Fruit fly (Drosophila melanogaster) whole organism, embryonic: ENCODE data around the gene CG15011.

Experiments used
- CG10147 ChIP-seq: fragments of 200-800 bp; sonication (Bioruptor generic); optimal IDR thresholded peaks from 2 replicates; lab custom pipeline; 2019; ENCODE audit warnings: missing biosample characterization, mild to moderate bottlenecking, missing genetic modification characterization, moderate library complexity
- CG10959 ChIP-seq: fragments of 200-800 bp; sonication (Bioruptor generic); IDR thresholded peaks from 2 replicates; pipeline ENCODE4 v1.3.6; 2022; ENCODE audit warnings: missing biosample characterization, missing genetic modification characterization
- CG11456 ChIP-seq: fragments of 200-800 bp; sonication (Bioruptor generic); IDR thresholded peaks from 3 replicates; pipeline ENCODE4 v1.3.6; 2022; ENCODE audit warnings: missing biosample characterization, missing genetic modification characterization
- CG13775 ChIP-seq: fragments of 200-800 bp; sonication (Bioruptor generic); optimal IDR thresholded peaks from 3 replicates; lab custom pipeline; 2017; ENCODE audit warnings: missing biosample characterization, mild to moderate bottlenecking, missing genetic modification characterization
- CG13894 ChIP-seq: fragments of 200-800 bp; sonication (Bioruptor generic); optimal IDR thresholded peaks from 3 replicates; lab custom pipeline; 2018; ENCODE audit warnings: missing biosample characterization, mild to moderate bottlenecking, missing genetic modification characterization, moderate library complexity
- CG15479 ChIP-seq: fragments of 200-800 bp; sonication (Bioruptor generic); optimal IDR thresholded peaks from 3 replicates; lab custom pipeline; 2019; ENCODE audit warnings: missing biosample characterization, mild to moderate bottlenecking, missing genetic modification characterization, moderate library complexity
- CG1603 ChIP-seq: fragments of 200-800 bp; sonication (Bioruptor generic); optimal IDR thresholded peaks from 2 replicates; lab custom pipeline; 2019; ENCODE audit warnings: missing biosample characterization, mild to moderate bottlenecking, missing genetic modification characterization, moderate library complexity
- CG18262 ChIP-seq: fragments of 200-800 bp; optimal IDR thresholded peaks from 3 replicates; lab custom pipeline; 2019; ENCODE audit warnings: missing biosample characterization, mild to moderate bottlenecking, missing genetic modification characterization, moderate library complexity
- CG2199 ChIP-seq: fragments of 200-800 bp; sonication (Bioruptor generic); IDR thresholded peaks from 3 replicates; pipeline ENCODE4 v1.3.6; 2022; ENCODE audit warnings: missing biosample characterization, missing genetic modification characterization
- CG30403 ChIP-seq: fragments of 200-800 bp; sonication (Bioruptor generic); optimal IDR thresholded peaks from 3 replicates; lab custom pipeline; 2016; ENCODE audit warnings: missing biosample characterization, missing genetic modification characterization
- CG33213 ChIP-seq: fragments of 200-800 bp; sonication (Bioruptor generic); optimal IDR thresholded peaks from 3 replicates; lab custom pipeline; 2016; ENCODE audit warnings: missing biosample characterization, missing genetic modification characterization
- CG3726 ChIP-seq: fragments of 200-800 bp; sonication (Bioruptor generic); IDR thresholded peaks from 3 replicates; pipeline ENCODE4, ENCODE4 v1.3.6; 2022; ENCODE audit warnings: missing biosample characterization, missing genetic modification characterization
- CG4707 ChIP-seq: fragments of 200-800 bp; sonication (Bioruptor generic); optimal IDR thresholded peaks from 2 replicates; lab custom pipeline; 2018; ENCODE audit warnings: missing biosample characterization, mild to moderate bottlenecking, missing genetic modification characterization, moderate library complexity
- CG6689 ChIP-seq: fragments of 200-800 bp; sonication (Bioruptor generic); IDR thresholded peaks from 2 replicates; pipeline ENCODE4 v1.3.6; 2022; ENCODE audit warnings: missing biosample characterization, missing genetic modification characterization
- CG7556 ChIP-seq: fragments of 200-800 bp; sonication (Bioruptor generic); optimal IDR thresholded peaks from 2 replicates; lab custom pipeline; 2017; ENCODE audit warnings: missing biosample characterization, mild to moderate bottlenecking, missing genetic modification characterization
- CG7963 ChIP-seq: fragments of 200-800 bp; sonication (Bioruptor generic); IDR thresholded peaks from 3 replicates; pipeline ENCODE4 v1.3.6; 2022; ENCODE audit warnings: missing biosample characterization, missing genetic modification characterization; ENCODE audit not compliant: partially characterized antibody
- D ChIP-seq, 2 experiments: fragments of 200-800 bp in 1 of 2; fragments of >200 bp in 1 of 2; sonication (Bioruptor generic) in 1 of 2; optimal IDR thresholded peaks; 2 replicates in 1 of 2; 3 replicates in 1 of 2; lab custom pipeline; 2017; ENCODE audit warnings: mild to moderate bottlenecking in 1 of 2, missing biosample characterization in 1 of 2, missing genetic modification characterization in 1 of 2, missing genetic modification reagents in 1 of 2
- Dad ChIP-seq: fragments of 200-800 bp; sonication (Bioruptor generic); optimal IDR thresholded peaks from 3 replicates; lab custom pipeline; 2016; ENCODE audit warnings: missing biosample characterization, missing genetic modification characterization
- Doc3 ChIP-seq: fragments of 200-800 bp; sonication (Bioruptor generic); IDR thresholded peaks from 3 replicates; pipeline ENCODE4 v1.3.6; 2022; ENCODE audit warnings: missing biosample characterization, missing genetic modification characterization; ENCODE audit not compliant: partially characterized antibody
- Hr39 ChIP-seq: fragments of >200 bp; optimal IDR thresholded peaks from 2 replicates; lab custom pipeline; 2017
- Med ChIP-seq: fragments of 200-800 bp; sonication (Bioruptor generic); peaks from one replicate; lab custom pipeline; 2016; ENCODE audit warnings: missing biosample characterization, missing genetic modification characterization, mild to moderate bottlenecking, inconsistent platforms, moderate library complexity
- NC2β ChIP-seq: fragments of 200-800 bp; sonication (Bioruptor generic); optimal IDR thresholded peaks from 2 replicates; lab custom pipeline; 2016; ENCODE audit warnings: missing biosample characterization, missing genetic modification characterization
- Pdp1 ChIP-seq, 2 experiments: fragments of 200-800 bp; sonication (Bioruptor generic); optimal IDR thresholded peaks; 3 replicates each; lab custom pipeline; 2016; ENCODE audit warnings: missing biosample characterization in 2 of 2, missing genetic modification characterization in 2 of 2, mild to moderate bottlenecking in 1 of 2, moderate library complexity in 1 of 2
- Scr ChIP-seq: fragments of 200-800 bp; sonication (Bioruptor generic); IDR thresholded peaks from 2 replicates; pipeline ENCODE4 v1.3.6; 2022; ENCODE audit warnings: missing biosample characterization, missing genetic modification characterization; ENCODE audit not compliant: partially characterized antibody
- Sox102F ChIP-seq: fragments of 200-800 bp; sonication (Bioruptor generic); optimal IDR thresholded peaks from 2 replicates; lab custom pipeline; 2018; ENCODE audit warnings: missing biosample characterization, mild to moderate bottlenecking, missing genetic modification characterization, moderate library complexity
- Stat92E ChIP-seq, 3 experiments: fragments of >200 bp in 2 of 3; fragments of 200-800 bp in 1 of 3; sonication (Bioruptor generic) in 1 of 3; optimal IDR thresholded peaks; 2 replicates each; lab custom pipeline; 2017 to 2019; ENCODE audit warnings: missing biosample characterization in 3 of 3, missing genetic modification characterization in 3 of 3, mild to moderate bottlenecking in 1 of 3, moderate library complexity in 1 of 3
- TFAM ChIP-seq: fragments of 200-800 bp; sonication (Bioruptor generic); optimal IDR thresholded peaks from 2 replicates; lab custom pipeline; 2017; ENCODE audit warnings: missing biosample characterization, missing genetic modification characterization, inconsistent platforms
- amos ChIP-seq: fragments of 200-800 bp; sonication (Bioruptor generic); IDR thresholded peaks from 2 replicates; pipeline ENCODE4 v1.3.6; 2022; ENCODE audit warnings: missing biosample characterization, missing genetic modification characterization; ENCODE audit not compliant: partially characterized antibody
- bsh ChIP-seq, 2 experiments: fragments of 200-800 bp; sonication (Bioruptor generic); optimal IDR thresholded peaks; 2 replicates each; lab custom pipeline; 2017 to 2018; ENCODE audit warnings: mild to moderate bottlenecking in 2 of 2, missing biosample characterization in 2 of 2, missing genetic modification characterization in 2 of 2, moderate library complexity in 1 of 2
- cad ChIP-seq: fragments of >200 bp; optimal IDR thresholded peaks from 2 replicates; lab custom pipeline; 2017; ENCODE audit warnings: missing biosample characterization, missing genetic modification characterization
- fru ChIP-seq: fragments of >200 bp; optimal IDR thresholded peaks from 2 replicates; lab custom pipeline; 2017
- gem ChIP-seq: fragments of 200-800 bp; sonication (Bioruptor generic); optimal IDR thresholded peaks from 2 replicates; lab custom pipeline; 2019; ENCODE audit warnings: missing biosample characterization, mild to moderate bottlenecking, missing genetic modification characterization, moderate library complexity
- gt ChIP-seq: fragments of 200-800 bp; sonication (Bioruptor generic); IDR thresholded peaks from 2 replicates; pipeline ENCODE4 v1.3.6; 2022; ENCODE audit warnings: missing biosample characterization, missing genetic modification characterization
- mirr ChIP-seq: fragments of 200-800 bp; sonication (Bioruptor generic); optimal IDR thresholded peaks from 3 replicates; lab custom pipeline; 2018; ENCODE audit warnings: missing biosample characterization, mild to moderate bottlenecking, missing genetic modification characterization
- onecut ChIP-seq: fragments of 200-800 bp; sonication (Bioruptor generic); IDR thresholded peaks from 2 replicates; pipeline ENCODE4 v1.3.6; 2022; ENCODE audit warnings: missing biosample characterization, missing genetic modification characterization
- phol ChIP-seq: fragments of 200-800 bp; sonication (Bioruptor generic); optimal IDR thresholded peaks from 3 replicates; lab custom pipeline; 2018; ENCODE audit warnings: missing biosample characterization, mild to moderate bottlenecking, missing genetic modification characterization, moderate library complexity
- pros ChIP-seq: fragments of 200-800 bp; sonication (Bioruptor generic); optimal IDR thresholded peaks from 3 replicates; lab custom pipeline; 2019; ENCODE audit warnings: missing biosample characterization, mild to moderate bottlenecking, missing genetic modification characterization, moderate library complexity
- row ChIP-seq: fragments of 200-800 bp; sonication (Bioruptor generic); IDR thresholded peaks from 3 replicates; pipeline ENCODE4 v1.3.6; 2022; ENCODE audit warnings: missing biosample characterization, missing genetic modification characterization
- sens ChIP-seq: fragments of 200-800 bp; sonication (Bioruptor generic); peaks from one replicate; lab custom pipeline; 2016; ENCODE audit warnings: missing biosample characterization, missing genetic modification characterization
- tgo ChIP-seq: fragments of 200-800 bp; sonication (Bioruptor generic); IDR thresholded peaks from 3 replicates; pipeline ENCODE4 v1.3.6; 2022; ENCODE audit warnings: missing biosample characterization, missing genetic modification characterization
- vvl ChIP-seq: fragments of 200-800 bp; sonication (Bioruptor generic); IDR thresholded peaks from 2 replicates; pipeline ENCODE4 v1.3.6; 2022; ENCODE audit warnings: missing biosample characterization, missing genetic modification characterization
- zf30C ChIP-seq: fragments of 200-800 bp; sonication (Bioruptor generic); optimal IDR thresholded peaks from 3 replicates; lab custom pipeline; 2018; ENCODE audit warnings: missing biosample characterization, mild to moderate bottlenecking, missing genetic modification characterization

Gene CG15011

dm6 chr3L:4230357-4230901, 28.5 kb downstream of the CG15011 start (continued):
- TF ChIP-seq CG7556 (peak; percentile 94), CG3726 (GFP tag; lab: Robert Waterston, UW) (peak; percentile 86; the same call in 2 of the 3 replicates), Dad (GFP tag; lab: Kevin White, UChicago) (peak; percentile 91), mirr (GFP tag; lab: Kevin White, UChicago) (no peak), CG15479 (GFP tag; lab: Kevin White, UChicago) (peak; percentile 97), Doc3 (no peak), gt (GFP tag; lab: Robert Waterston, UW) (peak; percentile 84), CG10959 (GFP tag; lab: Robert Waterston, UW) (peak; percentile 95), CG10147 (peak; percentile 75), Scr (GFP tag; lab: Robert Waterston, UW) (no peak), CG30403 (peak; percentile 94), CG11456 (GFP tag; lab: Robert Waterston, UW) (peak; percentile 76)

dm6 chr3L:4229365-4229967, 29.5 kb downstream of the CG15011 start:
- TF ChIP-seq onecut (GFP tag; lab: Robert Waterston, UW), result peak; percentile 64
- TF ChIP-seq amos, result no peak
- no peak for TF ChIP-seq CG33213 (GFP tag; lab: Kevin White, UChicago)
- TF ChIP-seq D (optimal IDR thresholded peaks at IDR 0.05; lab: Kevin White, UChicago), result no peak
- TF ChIP-seq D (GFP tag; optimal IDR thresholded peaks at IDR 0.05; lab: Kevin White, UChicago), result no peak
- peak; percentile 3 for TF ChIP-seq CG1603 (tag; lab: Kevin White, UChicago)
- TF ChIP-seq Stat92E (GFP tag; optimal IDR thresholded peaks at IDR 0.05; lab: Kevin White, UChicago), result peak in 1 of 3 experiments; percentile 89
- TF ChIP-seq gem (tag; lab: Kevin White, UChicago), result peak; percentile 16
- TF ChIP-seq CG30403, result no peak
- TF ChIP-seq CG2199, result 0 out of 3 replicates have a peak, but pooled peaks have one; percentile 43
- TF ChIP-seq CG13894 (tag; lab: Kevin White, UChicago), result peak; percentile 27
- peak; percentile 82 for TF ChIP-seq sens
- no peak for TF ChIP-seq fru (lab: Kevin White, UChicago)
- TF ChIP-seq tgo (GFP tag; lab: Robert Waterston, UW), result no peak
- peak; percentile 24 for TF ChIP-seq zf30C
- TF ChIP-seq pros (GFP tag; lab: Kevin White, UChicago), result peak; percentile 55
- no peak for TF ChIP-seq TFAM
- peak in 1 of 2 experiments; percentile 13 for TF ChIP-seq Pdp1 (GFP tag; optimal IDR thresholded peaks at IDR 0.05; lab: Kevin White, UChicago)
- no peak for TF ChIP-seq CG13775 (GFP tag; lab: Kevin White, UChicago)
- TF ChIP-seq CG7963, result no peak
- peak; percentile 16; the same call in 1 of the 3 replicates for TF ChIP-seq row (GFP tag; lab: Robert Waterston, UW)
- peak; percentile 19 for TF ChIP-seq Med (GFP tag; lab: Kevin White, UChicago)
- peak in 1 of 2 experiments; percentile 14 for TF ChIP-seq bsh (GFP tag; optimal IDR thresholded peaks at IDR 0.05; lab: Kevin White, UChicago)
- no peak for TF ChIP-seq Hr39 (lab: Kevin White, UChicago)
- no peak for TF ChIP-seq CG6689
- peak; percentile 66 for TF ChIP-seq vvl
- peak; percentile 12 for TF ChIP-seq phol
- peak; percentile 4 for TF ChIP-seq CG18262 (tag; lab: Kevin White, UChicago)
- TF ChIP-seq Sox102F, result peak; percentile 9
- TF ChIP-seq NC2β (GFP tag; lab: Kevin White, UChicago), result no peak
- no peak for TF ChIP-seq CG4707
- peak; percentile 7 for TF ChIP-seq cad (GFP tag; lab: Kevin White, UChicago)
